Worm (Caenorhabditis elegans) whole organism, L4 larva: Measurements from ENCODE around the gene srh-92.

Source experiments
- F10B5.3 ChIP-seq: sonication (generic microtip); optimal IDR thresholded peaks from 2 replicates; lab custom pipeline; 2016; ENCODE audit warnings: mild to moderate bottlenecking, missing genetic modification characterization, missing compliant biosample characterization
- F49E8.2 ChIP-seq: sonication (generic microtip); optimal IDR thresholded peaks from 2 replicates; lab custom pipeline; 2016; ENCODE audit warnings: missing compliant biosample characterization, mild to moderate bottlenecking, missing genetic modification characterization, borderline replicate concordance
- T20F7.1 ChIP-seq: fragments of 200-800 bp; sonication (Bioruptor generic); optimal IDR thresholded peaks from 2 replicates; lab custom pipeline; 2018; ENCODE audit warnings: mild to moderate bottlenecking, missing genetic modification characterization, missing compliant biosample characterization
- Y105C5A.15 ChIP-seq: fragments of 200-800 bp; sonication (Bioruptor generic); IDR thresholded peaks from 2 replicates; pipeline ENCODE4 v1.3.6; 2022; ENCODE audit warnings: missing genetic modification characterization, missing compliant biosample characterization
- Y48G9A.11 ChIP-seq: fragments of 200-800 bp; sonication (Bioruptor generic); IDR thresholded peaks from 2 replicates; pipeline ENCODE4 v1.3.6; 2022; ENCODE audit warnings: missing genetic modification reagents, missing genetic modification characterization, missing compliant biosample characterization
- Y5F2A.4 ChIP-seq: fragments of 200-800 bp; sonication (Bioruptor generic); optimal IDR thresholded peaks from 2 replicates; lab custom pipeline; 2018; ENCODE audit warnings: mild to moderate bottlenecking, missing genetic modification characterization, missing compliant biosample characterization
- aha-1 ChIP-seq: fragments of 150-350 bp; peaks from one replicate; lab custom pipeline; 2014; ENCODE audit warnings: missing biosample characterization, missing genetic modification characterization
- aly-2 ChIP-seq: sonication (generic microtip); optimal IDR thresholded peaks from 2 replicates; lab custom pipeline; 2018; ENCODE audit warnings: missing biosample characterization, missing genetic modification characterization
- arid-1 ChIP-seq: fragments of 200-800 bp; sonication (Bioruptor generic); conservative IDR thresholded peaks from 2 replicates; pipeline ENCODE4 v1.3.6; 2022; ENCODE audit warnings: missing genetic modification reagents, missing genetic modification characterization, missing compliant biosample characterization
- attf-4 ChIP-seq: sonication (generic microtip); optimal IDR thresholded peaks from 3 replicates; lab custom pipeline; 2017; ENCODE audit warnings: missing biosample characterization, missing genetic modification characterization
- ceh-20 ChIP-seq: fragments of 200-800 bp; sonication (Bioruptor generic); IDR thresholded peaks from 2 replicates; pipeline ENCODE4 v1.3.6; 2022; ENCODE audit warnings: missing genetic modification reagents, missing genetic modification characterization, missing compliant biosample characterization
- ceh-28 ChIP-seq: fragments of 150-350 bp; optimal IDR thresholded peaks from 2 replicates; lab custom pipeline; 2014; ENCODE audit warnings: missing biosample characterization, missing genetic modification reagents, missing genetic modification characterization
- ces-1 ChIP-seq: fragments of 150-350 bp; sonication (generic microtip); optimal IDR thresholded peaks from 4 replicates; lab custom pipeline; 2014; ENCODE audit warnings: missing biosample characterization, missing genetic modification reagents, missing genetic modification characterization
- cey-2 ChIP-seq: sonication (generic microtip); optimal IDR thresholded peaks from 3 replicates; lab custom pipeline; 2017; ENCODE audit warnings: missing genetic modification characterization, mild to moderate bottlenecking, missing compliant biosample characterization, antibody characterized with exemption, borderline replicate concordance; ENCODE audit not compliant: insufficient read depth
- daf-16 ChIP-seq, 3 experiments: sonication (generic microtip); optimal IDR thresholded peaks; 2 replicates each; lab custom pipeline; 2016 to 2017; ENCODE audit warnings: missing genetic modification characterization in 3 of 3, missing genetic modification reagents in 3 of 3, mild to moderate bottlenecking in 2 of 3, missing compliant biosample characterization in 2 of 3, missing biosample characterization in 1 of 3, moderate library complexity in 1 of 3
- duxl-1 ChIP-seq: sonication (generic microtip); optimal IDR thresholded peaks from 2 replicates; lab custom pipeline; 2016; ENCODE audit warnings: mild to moderate bottlenecking, missing genetic modification characterization, moderate library complexity, missing compliant biosample characterization; ENCODE audit not compliant: poor library complexity
- dve-1 ChIP-seq: sonication (generic microtip); optimal IDR thresholded peaks from 2 replicates; lab custom pipeline; 2017; ENCODE audit warnings: antibody characterized with exemption, mild to moderate bottlenecking, missing genetic modification characterization, missing compliant biosample characterization; ENCODE audit not compliant: insufficient read depth
- egl-27 ChIP-seq: sonication (generic microtip); optimal IDR thresholded peaks from 3 replicates; lab custom pipeline; 2017; ENCODE audit warnings: missing biosample characterization, missing genetic modification reagents, missing genetic modification characterization
- egl-43 ChIP-seq: fragments of 200-800 bp; sonication (Bioruptor generic); IDR thresholded peaks from 2 replicates; pipeline ENCODE4 v1.3.6; 2022; ENCODE audit warnings: missing genetic modification reagents, missing genetic modification characterization, missing compliant biosample characterization
- fkh-10 ChIP-seq: fragments of 150-350 bp; optimal IDR thresholded peaks from 2 replicates; lab custom pipeline; 2014; ENCODE audit warnings: missing biosample characterization, missing genetic modification reagents, missing genetic modification characterization
- hif-1 ChIP-seq, 2 experiments: sonication (generic microtip); optimal IDR thresholded peaks; 2 replicates each; lab custom pipeline; 2016 to 2017; ENCODE audit warnings: missing compliant biosample characterization in 2 of 2, missing genetic modification characterization in 2 of 2, missing genetic modification reagents in 2 of 2, missing genotype in 2 of 2, mild to moderate bottlenecking in 1 of 2
- hlh-11 ChIP-seq: fragments of 200-800 bp; sonication (Bioruptor generic); optimal IDR thresholded peaks from 2 replicates; lab custom pipeline; 2018; ENCODE audit warnings: mild to moderate bottlenecking, missing genetic modification characterization, missing compliant biosample characterization
- hmg-1.1 ChIP-seq: fragments of 200-800 bp; sonication (Bioruptor generic); IDR thresholded peaks from 2 replicates; pipeline ENCODE4 v1.3.6; 2022; ENCODE audit warnings: missing genetic modification reagents, missing genetic modification characterization, missing compliant biosample characterization
- jun-1 ChIP-seq: fragments of 150-350 bp; optimal IDR thresholded peaks from 2 replicates; lab custom pipeline; 2014; ENCODE audit warnings: missing biosample characterization, missing genetic modification reagents, missing genetic modification characterization
- lim-7 ChIP-seq: fragments of 200-800 bp; sonication (Bioruptor generic); IDR thresholded peaks from 2 replicates; pipeline ENCODE4 v1.3.6; 2022; ENCODE audit warnings: missing genetic modification characterization, missing compliant biosample characterization
- lsy-2 ChIP-seq, 2 experiments: fragments of 150-350 bp in 1 of 2; sonication (generic microtip) in 1 of 2; optimal IDR thresholded peaks; 2 replicates each; lab custom pipeline; 2014 to 2017; ENCODE audit warnings: missing biosample characterization in 2 of 2, missing genetic modification characterization in 2 of 2
- madf-5 ChIP-seq, 2 experiments: fragments of 200-800 bp; sonication (Bioruptor generic); IDR thresholded peaks; 2 replicates each; pipeline ENCODE4 v1.3.6; 2022; ENCODE audit warnings: missing compliant biosample characterization in 2 of 2, missing genetic modification characterization in 2 of 2
- madf-9 ChIP-seq: fragments of 200-800 bp; sonication (Bioruptor generic); conservative IDR thresholded peaks from 2 replicates; pipeline ENCODE4 v1.3.6; 2022; ENCODE audit warnings: missing genetic modification reagents, missing genetic modification characterization, missing compliant biosample characterization
- mdl-1 ChIP-seq, 2 experiments: fragments of 150-350 bp in 1 of 2; sonication (generic microtip) in 1 of 2; optimal IDR thresholded peaks; 2 replicates each; lab custom pipeline; 2014 to 2017; ENCODE audit warnings: missing biosample characterization in 2 of 2, missing genetic modification characterization in 2 of 2
- mep-1 ChIP-seq: fragments of 150-350 bp; sonication (generic microtip); optimal IDR thresholded peaks from 3 replicates; lab custom pipeline; 2014; ENCODE audit warnings: missing biosample characterization, missing genetic modification characterization
- nhr-10 ChIP-seq: fragments of 150-350 bp; optimal IDR thresholded peaks from 2 replicates; lab custom pipeline; 2014; ENCODE audit warnings: missing biosample characterization, missing genetic modification characterization
- nhr-102 ChIP-seq: sonication (generic microtip); optimal IDR thresholded peaks from 2 replicates; lab custom pipeline; 2016; ENCODE audit warnings: mild to moderate bottlenecking, missing genetic modification characterization, moderate library complexity, missing compliant biosample characterization
- nhr-25 ChIP-seq: sonication (generic microtip); optimal IDR thresholded peaks from 2 replicates; lab custom pipeline; 2017; ENCODE audit warnings: missing genetic modification characterization, mild to moderate bottlenecking, missing compliant biosample characterization, antibody characterized with exemption, moderate library complexity, borderline replicate concordance; ENCODE audit not compliant: insufficient read depth
- nhr-48 ChIP-seq: sonication (generic microtip); optimal IDR thresholded peaks from 2 replicates; lab custom pipeline; 2016; ENCODE audit warnings: mild to moderate bottlenecking, missing genetic modification characterization, missing compliant biosample characterization
- nhr-76 ChIP-seq: fragments of 150-350 bp; optimal IDR thresholded peaks from 2 replicates; lab custom pipeline; 2014; ENCODE audit warnings: missing biosample characterization, missing genetic modification characterization
- php-3 ChIP-seq: fragments of 200-800 bp; sonication (Bioruptor generic); IDR thresholded peaks from 2 replicates; pipeline ENCODE4 v1.3.6; 2022; ENCODE audit warnings: missing genetic modification reagents, missing genetic modification characterization, missing compliant biosample characterization
- rbr-2 ChIP-seq: sonication (generic microtip); optimal IDR thresholded peaks from 2 replicates; lab custom pipeline; 2016; ENCODE audit warnings: missing genotype, missing genetic modification characterization, missing compliant biosample characterization
- sdz-12 ChIP-seq: fragments of 200-800 bp; sonication (Bioruptor generic); optimal IDR thresholded peaks from 2 replicates; lab custom pipeline; 2018; ENCODE audit warnings: mild to moderate bottlenecking, missing genetic modification characterization, missing compliant biosample characterization
- spr-3 ChIP-seq: fragments of 200-800 bp; sonication (Bioruptor generic); optimal IDR thresholded peaks from 2 replicates; lab custom pipeline; 2018; ENCODE audit warnings: mild to moderate bottlenecking, missing genetic modification characterization, missing compliant biosample characterization
- tra-1 ChIP-seq: fragments of 200-800 bp; sonication (Bioruptor generic); IDR thresholded peaks from 2 replicates; pipeline ENCODE4 v1.3.6; 2022; ENCODE audit warnings: missing genetic modification reagents, missing genetic modification characterization, missing compliant biosample characterization
- unc-62 ChIP-seq, 3 experiments: fragments of 150-350 bp in 1 of 3; sonication (generic microtip); optimal IDR thresholded peaks in 2 of 3; peaks in 1 of 3; 1 replicate in 1 of 3; 2 replicates in 2 of 3; lab custom pipeline; 2014 to 2017; ENCODE audit warnings: missing biosample characterization in 3 of 3, missing genetic modification characterization in 3 of 3, missing genetic modification reagents in 3 of 3, missing genotype in 1 of 3
- vab-7 ChIP-seq: fragments of 200-800 bp; sonication (Bioruptor generic); IDR thresholded peaks from 2 replicates; pipeline ENCODE4 v1.3.6; 2022; ENCODE audit warnings: missing genetic modification reagents, missing genetic modification characterization, missing compliant biosample characterization
- zfp-2 ChIP-seq: sonication (generic microtip); optimal IDR thresholded peaks from 2 replicates; lab custom pipeline; 2016; ENCODE audit warnings: mild to moderate bottlenecking, missing genetic modification characterization, missing compliant biosample characterization
- zfp-3 ChIP-seq: fragments of 200-800 bp; sonication (Bioruptor generic); conservative IDR thresholded peaks from 2 replicates; pipeline ENCODE4 v1.3.6; 2022; ENCODE audit warnings: missing genetic modification reagents, missing genetic modification characterization, missing compliant biosample characterization
- ztf-11 ChIP-seq: fragments of 150-350 bp; optimal IDR thresholded peaks from 2 replicates; lab custom pipeline; 2014; ENCODE audit warnings: missing biosample characterization, missing genetic modification characterization

The srh-92 gene

DNA sequence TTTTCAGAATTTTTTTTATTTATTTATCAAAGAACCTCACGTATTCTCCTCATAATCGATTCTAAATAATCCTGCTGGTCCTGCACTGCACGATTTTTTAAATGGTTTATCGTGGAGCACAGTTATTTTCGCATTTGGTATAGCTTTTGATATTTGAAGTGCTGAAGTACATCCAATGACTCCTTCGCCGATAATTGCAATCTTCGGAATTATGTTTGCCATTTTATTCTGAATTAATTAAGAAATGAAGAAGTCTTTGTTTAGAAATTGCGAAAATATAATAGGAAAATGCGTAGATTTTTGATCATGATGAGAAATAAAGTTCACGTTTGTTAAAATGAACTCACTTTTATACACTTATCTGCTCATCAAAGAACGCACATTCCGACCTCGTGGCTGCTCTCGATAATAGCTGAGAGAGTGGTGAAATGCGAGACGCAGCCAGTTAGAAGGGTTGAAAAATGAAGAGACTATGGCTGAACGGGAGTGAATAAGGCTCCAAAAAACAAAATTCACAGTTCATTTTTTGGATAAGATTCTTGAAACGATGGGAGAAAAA lies 25.9 kb downstream of the srh-92 start (continued):
- peak; percentile 79 for TF ChIP-seq hlh-11 (tag; lab: Kevin White, UChicago)
- TF ChIP-seq nhr-25: no peak
- no peak for TF ChIP-seq ztf-11 (tag; lab: Kevin White, UChicago)
- TF ChIP-seq fkh-10: no peak
- no peak for TF ChIP-seq nhr-10 (tag; lab: Kevin White, UChicago)
- TF ChIP-seq jun-1 (tag; lab: Kevin White, UChicago): no peak
- TF ChIP-seq mdl-1 (tag; optimal IDR thresholded peaks at IDR 0.05; lab: Kevin White, UChicago): peak in 1 of 2 experiments; percentile 89
- no peak for TF ChIP-seq attf-4 (tag; lab: Kevin White, UChicago)
- TF ChIP-seq ces-1 (GFP tag; lab: Kevin White, UChicago): no peak
- no peak for TF ChIP-seq ceh-28
- TF ChIP-seq cey-2 (tag; lab: Kevin White, UChicago): no peak
- TF ChIP-seq egl-27 (tag; lab: Kevin White, UChicago): no peak
- TF ChIP-seq lim-7 (GFP tag; lab: Robert Waterston, UW): no peak
- TF ChIP-seq, all 104 proteins: peak for 25

DNA sequence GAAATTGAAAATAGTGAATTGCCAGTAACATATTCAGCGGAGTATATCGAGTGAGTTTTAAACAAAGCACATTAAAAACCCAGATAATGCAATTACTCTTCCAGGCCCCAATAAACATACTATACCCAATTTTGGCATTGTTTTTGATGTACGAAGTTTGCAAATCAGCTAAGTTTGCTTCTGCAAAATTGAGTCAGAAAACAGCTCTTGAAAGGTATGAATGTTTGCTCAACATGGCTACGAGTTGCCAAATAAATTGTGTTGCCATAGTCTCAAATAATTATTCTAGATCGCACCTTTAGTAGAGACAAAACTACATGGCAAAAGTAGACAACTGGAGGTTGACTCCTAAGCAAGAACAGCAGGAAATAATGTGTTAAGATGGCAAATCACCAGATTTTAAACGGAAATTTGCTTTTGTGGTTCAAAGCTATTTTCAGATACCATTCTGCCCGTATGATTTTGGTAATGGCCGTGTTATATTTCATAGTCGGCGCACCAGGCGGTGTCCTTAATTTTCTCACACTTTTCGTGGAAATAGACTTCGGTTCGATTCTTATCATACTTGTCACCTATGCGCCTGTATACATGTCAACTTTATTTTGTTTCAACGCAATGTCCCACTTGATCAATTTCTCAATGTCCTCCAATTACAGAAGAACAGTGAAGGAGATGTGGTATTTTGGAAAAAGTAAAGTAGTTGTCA lies 28.2 kb downstream of the srh-92 start:
- peak; percentile 22 for TF ChIP-seq T20F7.1 (GFP tag; lab: Kevin White, UChicago)
- no peak for TF ChIP-seq vab-7 (GFP tag; lab: Robert Waterston, UW)
- TF ChIP-seq Y105C5A.15: 0 out of 2 replicates have a peak, but pooled peaks have one; percentile 2
- peak; percentile 69 for TF ChIP-seq dve-1 (tag; lab: Kevin White, UChicago)
- no peak for TF ChIP-seq F10B5.3 (tag; lab: Kevin White, UChicago)
- peak; percentile 50 for TF ChIP-seq mep-1
- TF ChIP-seq madf-9 (GFP tag; lab: Robert Waterston, UW): no peak
- TF ChIP-seq hif-1 (tag; optimal IDR thresholded peaks at IDR 0.05; lab: Kevin White, UChicago): peak in 1 of 2 experiments; percentile 11
- TF ChIP-seq egl-43 (GFP tag; lab: Robert Waterston, UW): peak; percentile 14; the same call in 1 of the 2 replicates
- peak; percentile 35 for TF ChIP-seq duxl-1 (tag; lab: Kevin White, UChicago)
- no peak for TF ChIP-seq nhr-76 (tag; lab: Kevin White, UChicago)
- TF ChIP-seq aly-2 (tag; lab: Kevin White, UChicago): no peak
- peak; percentile 62 for TF ChIP-seq tra-1 (GFP tag; lab: Robert Waterston, UW)
- peak; percentile 68 for TF ChIP-seq nhr-102 (tag; lab: Kevin White, UChicago)
- peak; percentile 9 to 66; a peak in 1 of 4 replicates for TF ChIP-seq madf-5 (GFP tag; IDR thresholded peaks at IDR 0.05; lab: Robert Waterston, UW)
- peak; percentile 46; the same call in 1 of the 2 replicates for TF ChIP-seq arid-1 (GFP tag; lab: Robert Waterston, UW)
- TF ChIP-seq unc-62 (GFP tag; optimal IDR thresholded peaks at IDR 0.05 in 1 of 2; lab: Kevin White, UChicago): peak in 1 of 2 experiments; percentile 74
- no peak for TF ChIP-seq unc-62 (tag; optimal IDR thresholded peaks at IDR 0.05; lab: Kevin White, UChicago)
- peak; percentile 60 for TF ChIP-seq php-3
- peak; percentile 90 for TF ChIP-seq zfp-3
- peak in 1 of 2 experiments; percentile 27 for TF ChIP-seq daf-16 (GFP tag; optimal IDR thresholded peaks at IDR 0.05; lab: Kevin White, UChicago)
- TF ChIP-seq daf-16 (tag; optimal IDR thresholded peaks at IDR 0.05; lab: Kevin White, UChicago): peak; percentile 37
- peak; percentile 87 for TF ChIP-seq sdz-12 (GFP tag; lab: Kevin White, UChicago)
- no peak for TF ChIP-seq rbr-2 (tag; lab: Kevin White, UChicago)
- peak in 1 of 2 experiments; percentile 7 for TF ChIP-seq lsy-2 (tag; optimal IDR thresholded peaks at IDR 0.05; lab: Kevin White, UChicago)
- TF ChIP-seq aha-1 (tag; lab: Kevin White, UChicago): peak; percentile 90
- TF ChIP-seq spr-3 (GFP tag; lab: Kevin White, UChicago): peak; percentile 39
- no peak for TF ChIP-seq F49E8.2 (tag; lab: Kevin White, UChicago)
- peak; percentile 63 for TF ChIP-seq hlh-11 (tag; lab: Kevin White, UChicago)
- TF ChIP-seq hmg-1.1 (GFP tag; lab: Robert Waterston, UW): no peak
- peak; percentile 32 for TF ChIP-seq nhr-48 (tag; lab: Kevin White, UChicago)
- TF ChIP-seq ceh-20 (GFP tag; lab: Robert Waterston, UW): no peak
- TF ChIP-seq Y48G9A.11 (GFP tag; lab: Robert Waterston, UW): peak; percentile 38; the same call in 1 of the 2 replicates
- no peak for TF ChIP-seq zfp-2 (tag; lab: Kevin White, UChicago)
- TF ChIP-seq Y5F2A.4 (GFP tag; lab: Kevin White, UChicago): peak; percentile 29
- 0 out of 2 replicates have a peak, but pooled peaks have one; percentile 42 for TF ChIP-seq lim-7 (GFP tag; lab: Robert Waterston, UW)
